Fruit fly (Drosophila melanogaster) whole organism, embryonic: ENCODE measurements around the gene CG32706.

Experiments used
- Asciz ChIP-seq: fragments of 200-800 bp; sonication (Bioruptor generic); optimal IDR thresholded peaks from 2 replicates; lab custom pipeline; 2017; ENCODE audit warnings: missing biosample characterization, mild to moderate bottlenecking, missing genetic modification characterization, missing genetic modification reagents
- CG10147 ChIP-seq: fragments of 200-800 bp; sonication (Bioruptor generic); optimal IDR thresholded peaks from 2 replicates; lab custom pipeline; 2019; ENCODE audit warnings: missing biosample characterization, mild to moderate bottlenecking, missing genetic modification characterization, moderate library complexity
- CG10462 ChIP-seq: fragments of 200-800 bp; sonication (Bioruptor generic); optimal IDR thresholded peaks from 2 replicates; lab custom pipeline; 2016; ENCODE audit warnings: missing biosample characterization, missing genetic modification characterization
- CG11696 ChIP-seq: fragments of 200-800 bp; sonication (Bioruptor generic); IDR thresholded peaks from 2 replicates; pipeline ENCODE4 v1.3.6; 2022; ENCODE audit warnings: missing biosample characterization, missing genetic modification characterization
- CG12071 ChIP-seq: fragments of 200-800 bp; sonication (Bioruptor generic); optimal IDR thresholded peaks from 3 replicates; lab custom pipeline; 2018; ENCODE audit warnings: missing biosample characterization, mild to moderate bottlenecking, missing genetic modification characterization
- CG12236 ChIP-seq: fragments of 200-800 bp; sonication (Bioruptor generic); optimal IDR thresholded peaks from 2 replicates; lab custom pipeline; 2016; ENCODE audit warnings: missing biosample characterization, missing genetic modification characterization
- CG15696 ChIP-seq: fragments of 200-800 bp; sonication (Bioruptor generic); optimal IDR thresholded peaks from 2 replicates; lab custom pipeline; 2019; ENCODE audit warnings: missing biosample characterization, mild to moderate bottlenecking, missing genetic modification characterization, moderate library complexity
- CG1647 ChIP-seq: fragments of 200-800 bp; sonication (Bioruptor generic); optimal IDR thresholded peaks from 3 replicates; lab custom pipeline; 2016; ENCODE audit warnings: missing biosample characterization, missing genetic modification characterization
- CG30403 ChIP-seq: fragments of 200-800 bp; sonication (Bioruptor generic); optimal IDR thresholded peaks from 3 replicates; lab custom pipeline; 2016; ENCODE audit warnings: missing biosample characterization, missing genetic modification characterization
- CG3281 ChIP-seq: fragments of 200-800 bp; sonication (Bioruptor generic); optimal IDR thresholded peaks from 3 replicates; lab custom pipeline; 2017; ENCODE audit warnings: missing biosample characterization, mild to moderate bottlenecking, missing genetic modification characterization
- CG34376 ChIP-seq: fragments of 200-800 bp; sonication (Bioruptor generic); optimal IDR thresholded peaks from 2 replicates; lab custom pipeline; 2018; ENCODE audit warnings: missing biosample characterization, mild to moderate bottlenecking, missing genetic modification characterization
- CG3847 ChIP-seq: fragments of 200-800 bp; sonication (Bioruptor generic); IDR thresholded peaks from 2 replicates; pipeline ENCODE4 v1.3.6; 2022; ENCODE audit warnings: missing biosample characterization, missing genetic modification characterization
- CG42726 ChIP-seq: fragments of 200-800 bp; sonication (Bioruptor generic); IDR thresholded peaks from 2 replicates; pipeline ENCODE4 v1.3.6; 2022; ENCODE audit warnings: missing biosample characterization, missing genetic modification characterization; ENCODE audit not compliant: partially characterized antibody
- CG4820 ChIP-seq: fragments of 200-800 bp; sonication (Bioruptor generic); optimal IDR thresholded peaks from 3 replicates; lab custom pipeline; 2016; ENCODE audit warnings: missing biosample characterization, missing genetic modification characterization
- CG6254 ChIP-seq: fragments of 200-800 bp; sonication (Bioruptor generic); optimal IDR thresholded peaks from 3 replicates; lab custom pipeline; 2017; ENCODE audit warnings: mild to moderate bottlenecking, missing biosample characterization, missing genetic modification reagents, missing genetic modification characterization
- CG6654 ChIP-seq: fragments of 200-800 bp; sonication (Bioruptor generic); optimal IDR thresholded peaks from 2 replicates; lab custom pipeline; 2017; ENCODE audit warnings: missing biosample characterization, mild to moderate bottlenecking, missing genetic modification characterization
- CG6683 ChIP-seq: fragments of 200-800 bp; sonication (Bioruptor generic); optimal IDR thresholded peaks from 2 replicates; lab custom pipeline; 2017; ENCODE audit warnings: missing biosample characterization, mild to moderate bottlenecking, missing genetic modification characterization, missing genetic modification reagents
- CG7372 ChIP-seq: fragments of 200-800 bp; sonication (Bioruptor generic); IDR thresholded peaks from 2 replicates; pipeline ENCODE4 v1.3.6; 2022; ENCODE audit warnings: missing biosample characterization, missing genetic modification characterization
- CG7786 ChIP-seq: fragments of 200-800 bp; sonication (Bioruptor generic); optimal IDR thresholded peaks from 2 replicates; lab custom pipeline; 2016; ENCODE audit warnings: missing biosample characterization, missing genetic modification characterization
- CG8281 ChIP-seq: fragments of 200-800 bp; sonication (Bioruptor generic); optimal IDR thresholded peaks from 2 replicates; lab custom pipeline; 2018; ENCODE audit warnings: missing biosample characterization, mild to moderate bottlenecking, missing genetic modification characterization, moderate library complexity
- CG8359 ChIP-seq: fragments of 200-800 bp; sonication (Bioruptor generic); optimal IDR thresholded peaks from 2 replicates; lab custom pipeline; 2017; ENCODE audit warnings: missing biosample characterization, mild to moderate bottlenecking, missing genetic modification characterization, borderline replicate concordance
- CG8388 ChIP-seq: fragments of 200-800 bp; sonication (Bioruptor generic); optimal IDR thresholded peaks from 2 replicates; lab custom pipeline; 2019; ENCODE audit warnings: missing biosample characterization, mild to moderate bottlenecking, missing genetic modification characterization, moderate library complexity
- Dref ChIP-seq: fragments of 200-800 bp; sonication (Bioruptor generic); IDR thresholded peaks from 2 replicates; pipeline ENCODE4 v1.3.6; 2022; ENCODE audit warnings: missing biosample characterization, missing genetic modification characterization
- Gsc ChIP-seq: fragments of 200-800 bp; sonication (Bioruptor generic); IDR thresholded peaks from 2 replicates; pipeline ENCODE4 v1.3.6; 2022; ENCODE audit warnings: missing biosample characterization, missing genetic modification characterization
- H2.0 ChIP-seq: fragments of 200-800 bp; sonication (Bioruptor generic); IDR thresholded peaks from 2 replicates; pipeline ENCODE4 v1.3.6; 2022; ENCODE audit warnings: missing biosample characterization, missing genetic modification characterization
- Hr3 ChIP-seq: fragments of 200-800 bp; sonication (Bioruptor generic); optimal IDR thresholded peaks from 3 replicates; lab custom pipeline; 2016; ENCODE audit warnings: missing biosample characterization, missing genetic modification characterization
- Hsf ChIP-seq: fragments of 200-800 bp; sonication (Bioruptor generic); optimal IDR thresholded peaks from 3 replicates; lab custom pipeline; 2016; ENCODE audit warnings: missing biosample characterization, missing genetic modification characterization
- Ptx1 ChIP-seq: fragments of 200-800 bp; sonication (Bioruptor generic); IDR thresholded peaks from 2 replicates; pipeline ENCODE4 v1.3.6; 2022; ENCODE audit warnings: missing biosample characterization, missing genetic modification characterization
- Sox100B ChIP-seq: fragments of 200-800 bp; sonication (Bioruptor generic); optimal IDR thresholded peaks from 3 replicates; lab custom pipeline; 2018; ENCODE audit warnings: missing biosample characterization, mild to moderate bottlenecking, missing genetic modification characterization
- bab2 ChIP-seq: fragments of 200-800 bp; sonication (Bioruptor generic); optimal IDR thresholded peaks from 2 replicates; lab custom pipeline; 2016; ENCODE audit warnings: missing biosample characterization, missing genetic modification characterization
- cg ChIP-seq: fragments of 200-800 bp; sonication (Bioruptor generic); optimal IDR thresholded peaks from 3 replicates; lab custom pipeline; 2019; ENCODE audit warnings: missing biosample characterization, mild to moderate bottlenecking, missing genetic modification characterization, moderate library complexity
- ci ChIP-seq: fragments of 200-800 bp; sonication (Bioruptor generic); IDR thresholded peaks from 3 replicates; pipeline ENCODE4 v1.3.6; 2022; ENCODE audit warnings: missing biosample characterization, missing genetic modification characterization
- crol ChIP-seq: fragments of 200-800 bp; sonication (Bioruptor generic); IDR thresholded peaks from 2 replicates; pipeline ENCODE4 v1.3.6; 2022; ENCODE audit warnings: missing biosample characterization, missing genetic modification characterization
- dmrt99B ChIP-seq: fragments of 200-800 bp; sonication (Bioruptor generic); optimal IDR thresholded peaks from 2 replicates; lab custom pipeline; 2018; ENCODE audit warnings: missing biosample characterization, mild to moderate bottlenecking, missing genetic modification characterization, moderate library complexity
- emc ChIP-seq: fragments of 200-800 bp; sonication (Bioruptor generic); optimal IDR thresholded peaks from 2 replicates; lab custom pipeline; 2016; ENCODE audit warnings: missing biosample characterization, missing genetic modification characterization
- esg ChIP-seq: fragments of 200-800 bp; sonication (Bioruptor generic); conservative IDR thresholded peaks from 2 replicates; pipeline ENCODE4 v1.3.6; 2022; ENCODE audit warnings: missing biosample characterization, missing genetic modification characterization
- eve ChIP-seq, 2 experiments: fragments of >200 bp; optimal IDR thresholded peaks; 2 replicates each; lab custom pipeline; 2017; ENCODE audit warnings: missing biosample characterization in 2 of 2, missing genetic modification characterization in 2 of 2
- gcm ChIP-seq: fragments of 200-800 bp; sonication (Bioruptor generic); optimal IDR thresholded peaks from 2 replicates; lab custom pipeline; 2019; ENCODE audit warnings: missing biosample characterization, mild to moderate bottlenecking, missing genetic modification characterization, moderate library complexity
- gt ChIP-seq: fragments of 200-800 bp; sonication (Bioruptor generic); IDR thresholded peaks from 2 replicates; pipeline ENCODE4 v1.3.6; 2022; ENCODE audit warnings: missing biosample characterization, missing genetic modification characterization
- ken ChIP-seq: fragments of 200-800 bp; sonication (Bioruptor generic); IDR thresholded peaks from 3 replicates; pipeline ENCODE4 v1.3.6; 2022; ENCODE audit warnings: missing biosample characterization, missing genetic modification characterization
- nmo ChIP-seq: fragments of 200-800 bp; sonication (Bioruptor generic); optimal IDR thresholded peaks from 2 replicates; lab custom pipeline; 2018; ENCODE audit warnings: missing biosample characterization, mild to moderate bottlenecking, missing genetic modification characterization, moderate library complexity
- onecut ChIP-seq: fragments of 200-800 bp; sonication (Bioruptor generic); IDR thresholded peaks from 2 replicates; pipeline ENCODE4 v1.3.6; 2022; ENCODE audit warnings: missing biosample characterization, missing genetic modification characterization
- org-1 ChIP-seq: fragments of 200-800 bp; sonication (Bioruptor generic); optimal IDR thresholded peaks from 2 replicates; lab custom pipeline; 2017; ENCODE audit warnings: missing biosample characterization, missing genetic modification characterization
- pan ChIP-seq, 4 experiments: fragments of >200 bp in 3 of 4; fragments of 200-800 bp in 1 of 4; sonication (Bioruptor generic) in 1 of 4; optimal IDR thresholded peaks in 3 of 4; IDR thresholded peaks in 1 of 4; 2 replicates each; pipeline versions ENCODE4 v1.3.6 to Lab custom; 2017 to 2022; ENCODE audit warnings: missing biosample characterization in 2 of 4, missing genetic modification characterization in 2 of 4, mixed read lengths in 1 of 4
- pnt ChIP-seq: fragments of 200-800 bp; sonication (Bioruptor generic); optimal IDR thresholded peaks from 3 replicates; lab custom pipeline; 2016; ENCODE audit warnings: missing biosample characterization, missing genetic modification characterization
- sr ChIP-seq: fragments of 200-800 bp; sonication (Bioruptor generic); IDR thresholded peaks from 3 replicates; pipeline ENCODE4 v1.3.6; 2022; ENCODE audit warnings: missing biosample characterization, missing genetic modification characterization
- tin ChIP-seq: fragments of 200-800 bp; sonication (Bioruptor generic); optimal IDR thresholded peaks from 3 replicates; lab custom pipeline; 2016; ENCODE audit warnings: missing biosample characterization, missing genetic modification characterization
- zfh1 ChIP-seq: fragments of 200-800 bp; sonication (Bioruptor generic); IDR thresholded peaks from 3 replicates; pipeline ENCODE4 v1.3.6; 2022; ENCODE audit warnings: missing biosample characterization, missing genetic modification characterization

The CG32706 gene

DNA sequence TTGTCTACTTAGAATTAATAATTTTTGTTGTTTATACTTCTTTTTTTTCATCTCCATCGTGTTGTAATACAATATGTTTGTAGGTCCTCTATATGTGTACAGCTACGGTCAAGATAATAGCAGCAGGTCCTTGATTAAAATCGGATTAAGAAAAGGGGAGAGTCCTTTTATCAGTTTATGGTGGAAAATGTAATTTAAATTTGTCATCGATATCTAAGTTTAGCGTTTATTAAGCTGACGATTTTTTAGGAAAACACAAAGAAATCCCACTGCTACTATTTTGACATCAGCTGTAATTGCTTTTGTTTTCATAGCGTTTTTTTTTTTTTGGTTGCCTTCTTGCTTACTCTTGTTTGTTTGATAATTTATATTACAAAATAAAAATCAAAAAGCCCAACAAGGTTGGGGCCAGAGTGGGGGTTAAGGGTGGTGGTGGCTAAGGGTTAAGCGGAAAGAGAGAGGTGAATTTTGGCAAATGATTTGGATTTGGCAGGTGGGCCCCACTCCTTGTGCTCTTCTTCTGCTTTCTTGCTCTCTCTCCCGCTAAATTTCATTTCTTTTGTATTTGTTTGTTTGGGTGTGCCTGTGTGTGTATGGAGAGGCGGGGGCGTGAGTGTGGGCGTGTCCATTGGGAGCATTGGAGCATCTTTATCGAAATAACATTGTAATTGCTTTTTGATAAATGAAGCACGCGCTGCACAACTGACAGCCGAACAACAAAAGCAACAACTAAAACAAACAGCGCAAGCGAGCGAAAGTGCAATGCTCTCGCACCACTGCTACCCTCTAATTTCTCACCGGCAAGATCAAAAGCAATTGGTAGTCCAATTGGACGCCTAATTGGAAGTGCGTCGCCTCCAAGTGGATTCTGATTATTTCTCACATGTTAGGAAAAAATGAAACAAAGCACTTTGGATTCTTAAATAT is 34.2 kb downstream of the CG32706 start:
- TF ChIP-seq CG8359 (GFP tag; lab: Kevin White, UChicago): peak; percentile 18
- TF ChIP-seq cg (GFP tag; lab: Kevin White, UChicago): peak; percentile 22
- no peak for TF ChIP-seq pnt (GFP tag; lab: Kevin White, UChicago)
- TF ChIP-seq H2.0: 0 out of 2 replicates have a peak, but pooled peaks have one; percentile 33
- peak; percentile 8 for TF ChIP-seq CG15696 (tag; lab: Kevin White, UChicago)
- peak; percentile 46; the same call in 1 of the 2 replicates for TF ChIP-seq Ptx1
- no peak for TF ChIP-seq CG10462 (GFP tag; lab: Kevin White, UChicago)
- no peak for TF ChIP-seq Dref (GFP tag; lab: Robert Waterston, UW)
- TF ChIP-seq sr (GFP tag; lab: Robert Waterston, UW): peak; percentile 72; the same call in 2 of the 3 replicates
- peak; percentile 87 for TF ChIP-seq CG11696 (GFP tag; lab: Robert Waterston, UW)
- peak; percentile 23 for TF ChIP-seq CG8388 (GFP tag; lab: Kevin White, UChicago)
- TF ChIP-seq CG30403 (GFP tag; lab: Kevin White, UChicago): peak; percentile 36
- TF ChIP-seq Hr3 (GFP tag; lab: Kevin White, UChicago): peak; percentile 8
- TF ChIP-seq CG6654: no peak
- TF ChIP-seq CG3847 (GFP tag; lab: Robert Waterston, UW): no peak
- no peak for TF ChIP-seq CG42726 (GFP tag; lab: Robert Waterston, UW)
- peak; percentile 25; the same call in 1 of the 2 replicates for TF ChIP-seq esg
- no peak for TF ChIP-seq Gsc (GFP tag; lab: Robert Waterston, UW)
- TF ChIP-seq onecut (GFP tag; lab: Robert Waterston, UW): no peak
- TF ChIP-seq pan (optimal IDR thresholded peaks at IDR 0.05; lab: Kevin White, UChicago): no peak
- TF ChIP-seq pan (GFP tag; optimal IDR thresholded peaks at IDR 0.05 in 1 of 2, IDR thresholded peaks at IDR 0.05 in 1 of 2): peak in 1 of 2 experiments; percentile 50
- peak; percentile 19 for TF ChIP-seq CG1647 (GFP tag; lab: Kevin White, UChicago)
- TF ChIP-seq CG12236: no peak
- 0 out of 2 replicates have a peak, but pooled peaks have one; percentile 16 for TF ChIP-seq crol (GFP tag; lab: Robert Waterston, UW)
- peak; percentile 31 for TF ChIP-seq CG8281 (tag; lab: Kevin White, UChicago)
- peak; percentile 24 for TF ChIP-seq tin
- TF ChIP-seq Hsf: peak; percentile 33
- peak; percentile 32 for TF ChIP-seq CG4820 (GFP tag; lab: Kevin White, UChicago)
- TF ChIP-seq CG12071 (GFP tag; lab: Kevin White, UChicago): peak; percentile 19
- TF ChIP-seq zfh1: 0 out of 3 replicates have a peak, but pooled peaks have one; percentile 6
- TF ChIP-seq CG7372: 0 out of 2 replicates have a peak, but pooled peaks have one; percentile 12
- TF ChIP-seq CG3281 (GFP tag; lab: Kevin White, UChicago): peak; percentile 55
- peak; percentile 41; the same call in 1 of the 3 replicates for TF ChIP-seq ken (GFP tag; lab: Robert Waterston, UW)
- no peak for TF ChIP-seq emc (GFP tag; lab: Kevin White, UChicago)
- TF ChIP-seq nmo: peak; percentile 56
- peak; percentile 37 for TF ChIP-seq org-1 (GFP tag; lab: Kevin White, UChicago)
- no peak for TF ChIP-seq gt (GFP tag; lab: Robert Waterston, UW)
- TF ChIP-seq bab2 (GFP tag; lab: Kevin White, UChicago): peak; percentile 33
- TF ChIP-seq Sox100B (GFP tag; lab: Kevin White, UChicago): peak; percentile 26
- no peak for TF ChIP-seq eve (GFP tag; optimal IDR thresholded peaks at IDR 0.05; lab: Kevin White, UChicago)
- peak; percentile 15 for TF ChIP-seq CG10147 (GFP tag; lab: Kevin White, UChicago)
- no peak for TF ChIP-seq CG34376 (GFP tag; lab: Kevin White, UChicago)
- peak; percentile 7 for TF ChIP-seq gcm (GFP tag; lab: Kevin White, UChicago)
- peak; percentile 12; the same call in 1 of the 3 replicates for TF ChIP-seq ci
- TF ChIP-seq Asciz (GFP tag; lab: Kevin White, UChicago): peak; percentile 11
- peak; percentile 9 for TF ChIP-seq CG7786
- peak; percentile 65 for TF ChIP-seq dmrt99B (tag; lab: Kevin White, UChicago)
- peak; percentile 19 for TF ChIP-seq CG6254
- no peak for TF ChIP-seq CG6683 (GFP tag; lab: Kevin White, UChicago)
